Worm (Caenorhabditis elegans): ENCODE results near the gene F10B5.2.

F10B5.2 gene

DNA sequence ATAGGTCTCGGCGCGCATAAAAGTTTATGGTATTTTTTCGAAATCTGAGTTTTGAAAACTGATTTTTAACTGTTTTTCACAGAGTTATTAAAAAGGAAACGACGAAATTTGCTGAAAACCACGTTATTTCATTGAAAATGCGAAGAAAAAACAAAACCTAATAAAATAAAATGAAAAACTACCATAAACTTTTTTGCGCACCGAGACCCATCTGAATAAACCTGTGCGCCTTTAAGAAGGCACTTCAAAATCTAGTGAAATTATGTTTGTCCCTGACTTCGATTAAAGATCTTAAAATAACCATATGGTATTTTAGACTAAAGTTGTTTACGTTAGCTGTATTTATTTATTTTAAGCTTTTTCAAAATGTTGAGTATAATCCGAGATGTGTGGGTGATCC lies 16.8 kb upstream of the F10B5.2 start:
- TF ChIP-seq zip-11 (GFP tag; IDR thresholded peaks at IDR 0.05) (no peak), lin-1 (GFP tag; IDR thresholded peaks at IDR 0.05) (no peak), aha-1 (tag) (no peak), F49E8.2 (tag; optimal IDR thresholded peaks at IDR 0.05; ENCODE audit: borderline replicate concordance) (no peak), dve-1 (tag; optimal IDR thresholded peaks at IDR 0.05; ENCODE audit: insufficient read depth) (no peak), mep-1 (tag; optimal IDR thresholded peaks at IDR 0.05) (no peak), snpc-4 (tag; optimal IDR thresholded peaks at IDR 0.05) (no peak), egl-43 (GFP tag; IDR thresholded peaks at IDR 0.05) (no peak), mdl-1 (tag; optimal IDR thresholded peaks at IDR 0.05) (no peak), tag-97 (GFP tag; IDR thresholded peaks at IDR 0.05) (no peak)

DNA sequence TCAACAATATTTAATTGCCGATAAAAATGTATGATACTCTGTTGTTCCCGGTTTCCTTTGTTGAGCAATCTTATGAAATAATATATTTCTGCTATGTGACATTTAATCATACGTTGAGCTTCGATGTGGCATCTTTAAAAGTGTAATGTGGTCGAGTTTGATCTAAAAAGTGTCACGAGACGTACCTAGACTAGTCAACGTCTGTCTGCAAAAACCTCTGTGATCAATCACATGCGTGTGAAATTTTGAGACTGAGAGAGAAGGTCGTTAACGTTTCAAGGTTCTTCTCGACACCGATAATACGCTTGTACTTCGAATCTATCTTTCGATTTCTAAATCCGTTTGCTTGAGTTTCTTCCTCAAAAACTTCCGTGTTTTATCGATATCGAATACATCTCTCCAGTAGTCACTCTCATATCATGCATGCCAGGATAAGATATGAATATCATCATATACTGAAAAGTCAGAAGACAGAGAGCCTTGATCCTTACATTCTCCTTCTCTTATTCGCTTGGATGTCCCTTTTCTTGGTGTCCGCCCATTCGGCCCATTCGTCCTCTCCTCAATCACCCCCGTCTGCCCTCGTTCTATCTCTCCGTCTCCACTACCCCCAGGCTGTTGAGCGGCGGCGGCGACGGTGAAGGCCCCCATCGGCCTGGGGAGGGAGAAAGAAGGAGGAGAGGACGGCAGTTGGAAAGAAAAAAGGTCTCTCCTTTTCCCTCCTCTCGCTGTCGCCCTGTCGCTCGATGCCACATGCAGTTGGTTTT lies 16.1 kb upstream of the F10B5.2 start:
- peak; percentile 34 to 61 for TF ChIP-seq lsy-2 (tag; optimal IDR thresholded peaks at IDR 0.05)
- no peak for TF ChIP-seq daf-12 (tag; optimal IDR thresholded peaks at IDR 0.05)
- TF ChIP-seq T26A8.4 (GFP tag; IDR thresholded peaks at IDR 0.05): no peak; the same call in 1 of the 2 replicates
- TF ChIP-seq madf-5 (GFP tag; IDR thresholded peaks at IDR 0.05): no peak
- TF ChIP-seq snpc-1.2 (GFP tag; IDR thresholded peaks at IDR 0.05): no peak
- peak; percentile 17 for TF ChIP-seq nhr-48 (tag; optimal IDR thresholded peaks at IDR 0.05)
- TF ChIP-seq daf-19 (GFP tag; conservative IDR thresholded peaks at IDR 0.05): no peak
- TF ChIP-seq hif-1 (tag; optimal IDR thresholded peaks at IDR 0.05): no peak
- no peak for TF ChIP-seq daf-8 (GFP tag; IDR thresholded peaks at IDR 0.05)
- no peak for TF ChIP-seq nhr-11 (tag; optimal IDR thresholded peaks at IDR 0.05)
- no peak for TF ChIP-seq jun-1 (tag; optimal IDR thresholded peaks at IDR 0.05)
- TF ChIP-seq dve-1 (tag; optimal IDR thresholded peaks at IDR 0.05; ENCODE audit: insufficient read depth): peak; percentile 65
- peak; percentile 57 for TF ChIP-seq hmg-1.1 (GFP tag; IDR thresholded peaks at IDR 0.05)
- no peak for TF ChIP-seq ztf-7 (tag; optimal IDR thresholded peaks at IDR 0.05)
- peak; percentile 65 for TF ChIP-seq aha-1 (tag)
- TF ChIP-seq hlh-30 (tag; optimal IDR thresholded peaks at IDR 0.05; ENCODE audit: insufficient read depth): peak; percentile 93
- 0 out of 2 replicates have a peak, but pooled peaks have one; percentile 48 for TF ChIP-seq dmd-8 (GFP tag; IDR thresholded peaks at IDR 0.05)
- TF ChIP-seq lin-1 (GFP tag; IDR thresholded peaks at IDR 0.05): 0 out of 2 replicates have a peak, but pooled peaks have one; percentile 33
- TF ChIP-seq nhr-77 (tag; optimal IDR thresholded peaks at IDR 0.05): peak; percentile 4
- TF ChIP-seq mdl-1 (tag; optimal IDR thresholded peaks at IDR 0.05): peak in 1 of 2 experiments; percentile 63
- TF ChIP-seq nhr-25 (tag; optimal IDR thresholded peaks at IDR 0.05; ENCODE audit: borderline replicate concordance, insufficient read depth): no peak
- no peak for TF ChIP-seq lin-39 (tag; optimal IDR thresholded peaks at IDR 0.05)
- peak; percentile 7 for TF ChIP-seq F10B5.3 (tag; optimal IDR thresholded peaks at IDR 0.05)
- TF ChIP-seq unc-62 (GFP tag; optimal IDR thresholded peaks at IDR 0.05 in 1 of 2): peak in 1 of 2 experiments; percentile 96
- no peak for TF ChIP-seq unc-62 (tag; optimal IDR thresholded peaks at IDR 0.05)
- TF ChIP-seq rbr-2 (tag; optimal IDR thresholded peaks at IDR 0.05): peak; percentile 55
- peak; percentile 98 for TF ChIP-seq set-16 (GFP tag; IDR thresholded peaks at IDR 0.05)
- TF ChIP-seq unc-39 (tag; optimal IDR thresholded peaks at IDR 0.05): no peak
- no peak for TF ChIP-seq Y75B8A.6 (GFP tag; IDR thresholded peaks at IDR 0.05)
- TF ChIP-seq nhr-111 (GFP tag; optimal IDR thresholded peaks at IDR 0.05): no peak
- TF ChIP-seq nhr-28 (tag; optimal IDR thresholded peaks at IDR 0.05): peak; percentile 45
- TF ChIP-seq mdt-29 (GFP tag; IDR thresholded peaks at IDR 0.05): no peak
- TF ChIP-seq daf-16 (GFP tag; optimal IDR thresholded peaks at IDR 0.05): peak in 1 of 2 experiments; percentile 30
- TF ChIP-seq daf-16 (tag; optimal IDR thresholded peaks at IDR 0.05): peak; percentile 7
- peak; percentile 69 for TF ChIP-seq dmd-6 (GFP tag; IDR thresholded peaks at IDR 0.05)
- TF ChIP-seq mes-2 (tag; optimal IDR thresholded peaks at IDR 0.05; ENCODE audit: poor library complexity, severe bottlenecking): peak; percentile 66
- no peak for TF ChIP-seq sdz-12 (GFP tag; optimal IDR thresholded peaks at IDR 0.05)
- TF ChIP-seq tra-1 (GFP tag; IDR thresholded peaks at IDR 0.05): no peak
- no peak for TF ChIP-seq zfp-2 (tag; optimal IDR thresholded peaks at IDR 0.05)
- peak; percentile 72 for TF ChIP-seq egl-43 (GFP tag; IDR thresholded peaks at IDR 0.05)
- TF ChIP-seq nhr-102 (tag; optimal IDR thresholded peaks at IDR 0.05): no peak
- peak; percentile 8 for TF ChIP-seq F37D6.2 (tag; optimal IDR thresholded peaks at IDR 0.05)

All from whole organism, L4 larva.